Worm (Caenorhabditis elegans) whole organism, L1 larva: ENCODE measurements around the gene ebp-2.

Experiments
- efl-1 ChIP-seq, 4 experiments: fragments of 150-350 bp; optimal IDR thresholded peaks in 3 of 4; peaks in 1 of 4; 1 replicate in 1 of 4; 2 replicates in 3 of 4; lab custom pipeline; 2014; ENCODE audit warnings: missing biosample characterization in 2 of 4, missing genetic modification characterization in 2 of 4, missing genetic modification reagents in 2 of 4
- elt-2 ChIP-seq: sonication (generic microtip); optimal IDR thresholded peaks from 2 replicates; lab custom pipeline; 2016; ENCODE audit warnings: missing genetic modification characterization, mild to moderate bottlenecking, inconsistent platforms, missing compliant biosample characterization, missing genetic modification reagents
- hpl-2 ChIP-seq: fragments of 150-350 bp; optimal IDR thresholded peaks from 2 replicates; lab custom pipeline; 2014; ENCODE audit warnings: missing biosample characterization, missing genetic modification reagents, missing genetic modification characterization
- lsy-2 ChIP-seq, 2 experiments: fragments of 150-350 bp; optimal IDR thresholded peaks; 2 replicates each; lab custom pipeline; 2014; ENCODE audit warnings: missing biosample characterization in 2 of 2, missing genetic modification characterization in 2 of 2
- nhr-77 ChIP-seq: fragments of 150-350 bp; optimal IDR thresholded peaks from 2 replicates; lab custom pipeline; 2014; ENCODE audit warnings: missing biosample characterization, missing genetic modification characterization
- pag-3 ChIP-seq: sonication (generic microtip); optimal IDR thresholded peaks from 2 replicates; lab custom pipeline; 2017; ENCODE audit warnings: missing genetic modification characterization, mild to moderate bottlenecking, missing compliant biosample characterization, antibody characterized with exemption, borderline replicate concordance; ENCODE audit not compliant: insufficient read depth
- snpc-4 ChIP-seq: fragments of 150-350 bp; optimal IDR thresholded peaks from 2 replicates; lab custom pipeline; 2014; ENCODE audit warnings: missing biosample characterization, missing genetic modification characterization

- TF ChIP-seq elt-2 (tag; lab: Kevin White, UChicago) (no peak), nhr-77 (tag; lab: Kevin White, UChicago) (no peak), pag-3 (no peak), hpl-2 (GFP tag; lab: Kevin White, UChicago) (no peak), snpc-4 (tag; lab: Kevin White, UChicago) (no peak), lsy-2 (tag; optimal IDR thresholded peaks at IDR 0.05; lab: Kevin White, UChicago) (no peak), efl-1 (optimal IDR thresholded peaks at IDR 0.05; lab: Kevin White, UChicago) (no peak), efl-1 (GFP tag; optimal IDR thresholded peaks at IDR 0.05 in 1 of 2; lab: Kevin White, UChicago) (no peak)
These were observed 10.9 kb upstream of the ebp-2 start, which contains the start of gene C05D12.4 for ce11 chrII:11431584-11431983.
